Worm (Caenorhabditis elegans) whole organism, late embryonic: ENCODE results near the gene ser-1.

ENCODE experiments used
- C08G9.2 ChIP-seq: sonication (generic microtip); optimal IDR thresholded peaks from 2 replicates; lab custom pipeline; 2016; ENCODE audit warnings: mild to moderate bottlenecking, missing genetic modification characterization, moderate library complexity, missing compliant biosample characterization
- C38D4.7 ChIP-seq: fragments of 200-800 bp; sonication (Bioruptor generic); optimal IDR thresholded peaks from 2 replicates; lab custom pipeline; 2018; ENCODE audit warnings: mild to moderate bottlenecking, missing genetic modification characterization, moderate library complexity, missing compliant biosample characterization
- K02D7.2 ChIP-seq: sonication (generic microtip); optimal IDR thresholded peaks from 2 replicates; lab custom pipeline; 2017; ENCODE audit warnings: mild to moderate bottlenecking, missing genetic modification characterization, missing compliant biosample characterization
- Y22D7AL.16 ChIP-seq: sonication (generic microtip); optimal IDR thresholded peaks from 2 replicates; lab custom pipeline; 2016; ENCODE audit warnings: missing genetic modification characterization, missing compliant biosample characterization
- ahr-1 ChIP-seq: sonication (generic microtip); optimal IDR thresholded peaks from 2 replicates; lab custom pipeline; 2016; ENCODE audit warnings: missing genetic modification characterization, missing compliant biosample characterization
- ceh-18 ChIP-seq: sonication (generic microtip); optimal IDR thresholded peaks from 2 replicates; lab custom pipeline; 2016; ENCODE audit warnings: missing genetic modification characterization, missing compliant biosample characterization
- ceh-2 ChIP-seq: sonication (generic microtip); optimal IDR thresholded peaks from 2 replicates; lab custom pipeline; 2016; ENCODE audit warnings: missing genotype, missing genetic modification characterization, missing compliant biosample characterization
- ceh-22 ChIP-seq: sonication (generic microtip); optimal IDR thresholded peaks from 2 replicates; lab custom pipeline; 2017; ENCODE audit warnings: missing biosample characterization, missing genetic modification characterization
- ceh-45 ChIP-seq: fragments of 200-800 bp; sonication (Bioruptor generic); IDR thresholded peaks from 2 replicates; pipeline ENCODE4 v1.3.6; 2022; ENCODE audit warnings: missing genetic modification reagents, missing genetic modification characterization, missing compliant biosample characterization
- ceh-6 ChIP-seq: fragments of 200-800 bp; sonication (Bioruptor generic); optimal IDR thresholded peaks from 2 replicates; lab custom pipeline; 2018; ENCODE audit warnings: mild to moderate bottlenecking, missing genetic modification characterization, missing compliant biosample characterization
- dmd-4 ChIP-seq: sonication (generic microtip); optimal IDR thresholded peaks from 2 replicates; lab custom pipeline; 2016; ENCODE audit warnings: borderline replicate concordance, missing genetic modification characterization, missing compliant biosample characterization
- elt-2 ChIP-seq: sonication (generic microtip); optimal IDR thresholded peaks from 2 replicates; lab custom pipeline; 2016; ENCODE audit warnings: missing genetic modification reagents, missing genetic modification characterization, missing compliant biosample characterization
- elt-4 ChIP-seq: sonication (generic microtip); optimal IDR thresholded peaks from 2 replicates; lab custom pipeline; 2016; ENCODE audit warnings: missing genetic modification characterization, missing compliant biosample characterization
- fkh-10 ChIP-seq: fragments of 150-350 bp; optimal IDR thresholded peaks from 2 replicates; lab custom pipeline; 2014; ENCODE audit warnings: missing biosample characterization, missing genetic modification reagents, missing genetic modification characterization
- fkh-6 ChIP-seq: sonication (generic microtip); optimal IDR thresholded peaks from 2 replicates; lab custom pipeline; 2016; ENCODE audit warnings: missing genetic modification characterization, missing compliant biosample characterization
- gmeb-2 ChIP-seq: sonication (generic microtip); optimal IDR thresholded peaks from 2 replicates; lab custom pipeline; 2016; ENCODE audit warnings: missing genetic modification characterization, inconsistent platforms, missing compliant biosample characterization
- hlh-13 ChIP-seq: fragments of 200-800 bp; sonication (Bioruptor generic); optimal IDR thresholded peaks from 2 replicates; lab custom pipeline; 2018; ENCODE audit warnings: mild to moderate bottlenecking, missing genetic modification characterization, missing compliant biosample characterization
- hlh-15 ChIP-seq: sonication (generic microtip); optimal IDR thresholded peaks from 2 replicates; lab custom pipeline; 2016; ENCODE audit warnings: missing genetic modification characterization, missing compliant biosample characterization
- hlh-30 ChIP-seq: sonication (generic microtip); optimal IDR thresholded peaks from 2 replicates; lab custom pipeline; 2017; ENCODE audit warnings: antibody characterized with exemption, missing genetic modification characterization, missing compliant biosample characterization; ENCODE audit not compliant: insufficient read depth
- hlh-6 ChIP-seq: sonication (generic microtip); optimal IDR thresholded peaks from 2 replicates; lab custom pipeline; 2016; ENCODE audit warnings: missing genotype, missing genetic modification characterization, missing compliant biosample characterization
- madf-2 ChIP-seq: sonication (generic microtip); optimal IDR thresholded peaks from 2 replicates; lab custom pipeline; 2017; ENCODE audit warnings: missing genetic modification characterization, missing compliant biosample characterization
- nfya-1 ChIP-seq: sonication (generic microtip); optimal IDR thresholded peaks from 2 replicates; lab custom pipeline; 2017; ENCODE audit warnings: missing genetic modification characterization, mild to moderate bottlenecking, missing compliant biosample characterization, antibody characterized with exemption, moderate library complexity
- npax-4 ChIP-seq: sonication (generic microtip); optimal IDR thresholded peaks from 2 replicates; lab custom pipeline; 2016; ENCODE audit warnings: missing genetic modification characterization, missing compliant biosample characterization
- odd-2 ChIP-seq: sonication (generic microtip); optimal IDR thresholded peaks from 2 replicates; lab custom pipeline; 2017; ENCODE audit warnings: antibody characterized with exemption, mild to moderate bottlenecking, missing genetic modification characterization, missing compliant biosample characterization
- pat-9 ChIP-seq: fragments of 200-800 bp; sonication (Bioruptor generic); optimal IDR thresholded peaks from 2 replicates; lab custom pipeline; 2018; ENCODE audit warnings: mild to moderate bottlenecking, missing genetic modification characterization, moderate library complexity, missing compliant biosample characterization
- pha-2 ChIP-seq: sonication (generic microtip); optimal IDR thresholded peaks from 2 replicates; lab custom pipeline; 2017; ENCODE audit warnings: mild to moderate bottlenecking, missing genetic modification characterization, missing compliant biosample characterization
- pqm-1 ChIP-seq: sonication (generic microtip); optimal IDR thresholded peaks from 2 replicates; lab custom pipeline; 2016; ENCODE audit warnings: missing genetic modification characterization, missing compliant biosample characterization
- ref-2 ChIP-seq: sonication (generic microtip); optimal IDR thresholded peaks from 2 replicates; lab custom pipeline; 2016; ENCODE audit warnings: missing genetic modification characterization, missing compliant biosample characterization
- rnt-1 ChIP-seq: sonication (generic microtip); optimal IDR thresholded peaks from 2 replicates; lab custom pipeline; 2016; ENCODE audit warnings: missing genetic modification characterization, missing compliant biosample characterization
- sox-2 ChIP-seq: fragments of 200-800 bp; sonication (Bioruptor generic); IDR thresholded peaks from 2 replicates; pipeline ENCODE4 v1.3.6; 2022; ENCODE audit warnings: missing genetic modification reagents, missing genetic modification characterization, missing compliant biosample characterization
- tbx-7 ChIP-seq: sonication (generic microtip); optimal IDR thresholded peaks from 2 replicates; lab custom pipeline; 2016; ENCODE audit warnings: missing genotype, missing genetic modification characterization, missing compliant biosample characterization
- unc-3 ChIP-seq, 2 experiments: fragments of 200-800 bp in 1 of 2; sonication (Bioruptor generic) in 1 of 2; sonication (generic microtip) in 1 of 2; conservative IDR thresholded peaks in 1 of 2; optimal IDR thresholded peaks in 1 of 2; 2 replicates each; pipeline versions ENCODE4 v1.3.6 to Lab custom; 2016 to 2022; ENCODE audit warnings: missing compliant biosample characterization in 2 of 2, missing genetic modification characterization in 2 of 2, missing genetic modification reagents in 1 of 2
- unc-42 ChIP-seq: sonication (generic microtip); optimal IDR thresholded peaks from 2 replicates; lab custom pipeline; 2016; ENCODE audit warnings: missing genotype, missing genetic modification characterization, missing compliant biosample characterization
- unc-86 ChIP-seq: sonication (generic microtip); optimal IDR thresholded peaks from 2 replicates; lab custom pipeline; 2016; ENCODE audit warnings: missing genetic modification characterization, missing compliant biosample characterization
- zip-5 ChIP-seq: sonication (generic microtip); optimal IDR thresholded peaks from 2 replicates; lab custom pipeline; 2016; ENCODE audit warnings: missing genetic modification characterization, missing compliant biosample characterization

Gene ser-1

DNA sequence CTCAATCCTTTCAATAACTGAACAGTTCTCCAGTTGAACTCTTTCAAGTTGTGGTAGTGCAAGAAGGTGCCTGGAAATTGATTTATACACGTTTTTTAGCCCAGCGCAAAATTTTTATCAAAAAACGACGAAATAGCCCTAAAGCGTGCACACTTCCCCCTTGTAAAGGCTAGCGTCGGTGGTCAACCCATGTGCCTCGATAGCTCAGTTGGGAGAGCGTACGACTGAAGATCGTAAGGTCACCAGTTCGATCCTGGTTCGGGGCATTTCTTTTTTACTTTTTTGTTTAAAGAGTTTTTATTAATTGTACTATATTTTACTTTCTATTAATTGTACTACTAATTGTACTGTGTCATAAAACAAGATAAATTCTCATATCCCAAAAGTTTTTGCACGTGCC, 28.2 kb upstream of the ser-1 start:
- TF ChIP-seq fkh-6 (tag; lab: Kevin White, UChicago): no peak
- peak; percentile 6 for TF ChIP-seq unc-86 (tag; lab: Kevin White, UChicago)
- TF ChIP-seq sox-2 (GFP tag; lab: Robert Waterston, UW): no peak
- no peak for TF ChIP-seq npax-4 (tag; lab: Kevin White, UChicago)
- no peak for TF ChIP-seq ceh-2 (tag; lab: Kevin White, UChicago)
- no peak for TF ChIP-seq odd-2 (tag; lab: Kevin White, UChicago)
- no peak for TF ChIP-seq dmd-4 (tag; lab: Kevin White, UChicago)
- no peak for TF ChIP-seq fkh-10 (GFP tag; lab: Kevin White, UChicago)
- no peak for TF ChIP-seq ref-2 (tag; lab: Kevin White, UChicago)
- peak; percentile 11 for TF ChIP-seq pat-9
- TF ChIP-seq unc-42 (tag; lab: Kevin White, UChicago): no peak
- TF ChIP-seq ceh-22: no peak
- peak; percentile 41 for TF ChIP-seq gmeb-2 (tag; lab: Kevin White, UChicago)
- no peak for TF ChIP-seq pqm-1
- no peak for TF ChIP-seq elt-2 (tag; lab: Kevin White, UChicago)
- peak; percentile 20 for TF ChIP-seq hlh-13 (GFP tag; lab: Kevin White, UChicago)
- TF ChIP-seq zip-5 (tag; lab: Kevin White, UChicago): no peak
- 0 out of 2 replicates have a peak, but pooled peaks have one; percentile 29 for TF ChIP-seq unc-3 (GFP tag; conservative IDR thresholded peaks at IDR 0.05; lab: Robert Waterston, UW)
- TF ChIP-seq unc-3 (tag; optimal IDR thresholded peaks at IDR 0.05; lab: Kevin White, UChicago): no peak
- TF ChIP-seq tbx-7 (tag; lab: Kevin White, UChicago): no peak
- TF ChIP-seq madf-2 (tag; lab: Kevin White, UChicago): no peak
- no peak for TF ChIP-seq hlh-15 (tag; lab: Kevin White, UChicago)
- no peak for TF ChIP-seq elt-4
- peak; percentile 12 for TF ChIP-seq ceh-6
- no peak for TF ChIP-seq rnt-1
- TF ChIP-seq nfya-1: peak; percentile 6
- TF ChIP-seq K02D7.2 (tag; lab: Kevin White, UChicago): no peak
- no peak for TF ChIP-seq C08G9.2 (tag; lab: Kevin White, UChicago)
- no peak for TF ChIP-seq hlh-6 (tag; lab: Kevin White, UChicago)
- peak; percentile 38 for TF ChIP-seq C38D4.7 (GFP tag; lab: Kevin White, UChicago)
- TF ChIP-seq ahr-1: no peak
- TF ChIP-seq Y22D7AL.16 (tag; lab: Kevin White, UChicago): no peak
- no peak for TF ChIP-seq ceh-45 (GFP tag; lab: Robert Waterston, UW)

DNA sequence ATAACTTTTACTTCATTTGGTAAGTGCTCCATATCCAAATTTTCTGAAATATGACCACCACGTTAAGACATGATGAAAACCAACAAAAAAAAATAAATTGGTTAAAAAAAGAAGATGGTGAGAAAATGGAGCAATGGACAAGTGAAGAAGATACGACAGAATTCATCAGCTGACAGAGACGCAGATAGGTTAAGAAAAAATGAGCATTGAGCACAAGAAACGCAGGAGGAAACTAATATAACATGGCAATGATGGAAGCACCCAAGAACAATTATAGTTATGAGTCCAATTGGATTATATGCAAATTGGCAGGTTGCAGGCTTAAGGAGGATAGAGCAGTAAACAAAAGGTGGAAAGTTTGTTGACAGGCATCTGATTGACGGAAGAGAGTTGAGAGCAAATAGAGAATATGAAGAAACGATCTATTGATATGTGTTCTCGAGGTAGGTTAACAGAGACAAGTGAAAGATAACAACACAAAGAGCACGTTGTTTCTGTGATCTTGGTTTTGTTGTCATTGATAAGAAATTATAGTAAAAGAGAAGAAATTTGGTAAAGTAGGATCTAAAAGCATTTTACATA, 25.6 kb upstream of the ser-1 start, which contains the start of gene K08B5.2:
K08B5.2 (minus strand) TSS at position 43 of the 582 bp plus-strand sequence.
- TF ChIP-seq elt-2 (tag; lab: Kevin White, UChicago): peak; percentile 41
- no peak for TF ChIP-seq dmd-4 (tag; lab: Kevin White, UChicago)
- peak; percentile 66 for TF ChIP-seq unc-42 (tag; lab: Kevin White, UChicago)
- peak; percentile 21 for TF ChIP-seq ceh-18 (tag; lab: Kevin White, UChicago)

DNA sequence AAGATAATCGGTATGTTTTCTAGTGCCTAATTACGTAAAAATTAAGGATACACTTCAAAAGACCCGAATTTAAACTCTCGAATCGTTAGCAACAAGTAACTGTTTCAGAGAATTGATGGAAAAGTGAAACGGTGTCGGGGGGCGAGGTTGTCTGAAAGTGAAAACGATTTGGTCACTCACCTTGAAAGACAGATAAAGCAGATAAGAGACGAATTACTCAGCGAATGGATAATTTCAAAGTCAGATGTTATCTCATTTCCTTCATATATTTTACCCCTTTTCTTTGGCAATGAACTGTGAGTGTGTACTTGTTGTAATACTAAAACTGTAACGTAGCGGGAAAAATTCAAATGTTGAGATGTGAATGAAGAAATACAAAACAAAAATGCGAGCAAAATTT, 23.8 kb upstream of the ser-1 start:
- TF ChIP-seq hlh-30 (tag; lab: Kevin White, UChicago) (no peak), ceh-18 (tag; lab: Kevin White, UChicago) (no peak), madf-2 (tag; lab: Kevin White, UChicago) (no peak)

DNA sequence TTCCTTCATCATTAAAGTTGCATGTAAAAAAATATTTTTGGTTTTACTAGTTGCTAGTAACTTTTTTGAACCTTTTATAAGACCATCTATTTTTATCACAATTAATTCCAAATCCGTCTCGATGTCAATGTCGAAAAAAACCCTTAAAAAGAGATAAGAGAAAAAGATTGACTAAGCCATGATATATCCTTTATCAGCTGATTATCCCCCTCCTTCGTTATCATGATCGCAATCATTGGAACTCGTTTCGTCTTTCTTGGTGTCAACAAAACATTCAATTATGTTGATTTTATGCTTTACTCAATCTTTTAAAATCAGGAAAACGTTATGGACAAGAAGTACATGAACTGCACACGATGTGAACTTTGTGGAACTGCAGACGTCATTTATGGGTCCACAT, 21.4 kb upstream of the ser-1 start, which contains the start of gene K08B5.1:
K08B5.1 (plus strand) TSS at position 318 of the 400 bp plus-strand sequence.
- no peak for TF ChIP-seq pha-2 (tag; lab: Kevin White, UChicago)
- TF ChIP-seq, all 69 proteins: peak for 0
